Worm (Caenorhabditis elegans): ENCODE data around the gene cyk-1.

cyk-1 gene

DNA sequence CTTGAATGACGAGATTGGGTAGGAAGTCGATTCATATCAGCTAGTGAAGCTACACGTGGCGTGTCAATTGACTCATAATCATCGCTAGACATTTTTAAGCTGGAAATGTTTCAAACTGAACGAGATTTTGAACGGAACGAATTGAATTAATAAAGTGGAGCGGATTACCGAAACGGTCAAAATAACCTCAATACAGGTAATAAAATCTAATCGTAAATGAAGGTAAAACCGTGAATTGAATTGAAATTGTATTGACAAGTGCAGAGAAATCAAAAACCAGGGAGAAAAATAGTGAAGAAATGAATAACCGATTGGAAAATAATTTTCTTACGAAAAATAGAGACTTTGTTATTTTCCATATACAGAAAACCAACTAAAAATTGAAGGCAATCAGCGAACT lies at the start of gene cyk-1:
TSS of gene cyk-1 (minus strand) at position 101 of the 400 bp plus-strand sequence.
- TF ChIP-seq hrde-1 (tag; optimal IDR thresholded peaks at IDR 0.05; ENCODE audit: borderline replicate concordance) (no peak), let-607 (tag; optimal IDR thresholded peaks at IDR 0.05) (no peak), gei-17 (GFP tag; optimal IDR thresholded peaks at IDR 0.05) (no peak)

ce11 chrIII:7078737-7079136 lies 49.7 kb upstream of the cyk-1 start, which contains the start of gene ZK418.6:
ZK418.6 (minus strand) TSS chrIII:7078837.
- TF ChIP-seq F23B12.7 (tag; optimal IDR thresholded peaks at IDR 0.05; ENCODE audit: insufficient read depth) (no peak), bed-2 (GFP tag; IDR thresholded peaks at IDR 0.05) (no peak), K12H6.12 (tag; optimal IDR thresholded peaks at IDR 0.05) (no peak), nhr-80 (tag; optimal IDR thresholded peaks at IDR 0.05) (no peak), egl-44 (GFP tag; IDR thresholded peaks at IDR 0.05) (no peak), die-1 (tag; optimal IDR thresholded peaks at IDR 0.05) (no peak), ztf-3 (GFP tag; optimal IDR thresholded peaks at IDR 0.05) (no peak), let-607 (tag; optimal IDR thresholded peaks at IDR 0.05) (no peak), sdz-38 (tag; optimal IDR thresholded peaks at IDR 0.05) (no peak), gei-17 (GFP tag; optimal IDR thresholded peaks at IDR 0.05) (no peak), Y53F4B.3 (GFP tag; IDR thresholded peaks at IDR 0.05) (no peak), D2030.7 (GFP tag; IDR thresholded peaks at IDR 0.05) (no peak), F39B2.1 (GFP tag; IDR thresholded peaks at IDR 0.05) (no peak), dpl-1 (GFP tag; optimal IDR thresholded peaks at IDR 0.05) (no peak)

DNA sequence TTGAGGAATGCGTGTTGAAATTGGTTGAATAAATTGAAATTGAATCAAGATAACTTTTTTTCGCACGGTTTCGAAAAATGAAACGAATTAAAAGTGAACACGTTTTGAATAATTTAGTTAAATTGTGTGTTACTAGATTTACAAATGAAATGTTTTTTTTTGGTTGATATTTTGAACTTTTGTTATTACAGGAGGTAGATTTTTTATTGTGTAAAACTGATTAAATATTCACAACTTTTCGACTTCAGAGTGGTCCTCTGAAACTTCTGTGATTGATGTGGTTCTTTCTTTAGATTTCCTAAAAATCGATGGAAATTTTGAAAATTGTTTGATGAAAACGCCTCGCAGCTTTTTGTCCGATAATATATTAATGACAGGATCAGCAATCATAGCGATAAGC lies 47.4 kb upstream of the cyk-1 start, which contains the start of gene ZK418.13:
TSS of gene ZK418.13 (minus strand) at position 101 of the 400 bp plus-strand sequence.
- TF ChIP-seq lir-1 (GFP tag; conservative IDR thresholded peaks at IDR 0.05) (no peak), bed-1 (GFP tag; IDR thresholded peaks at IDR 0.05) (no peak), sdz-38 (tag; optimal IDR thresholded peaks at IDR 0.05) (no peak), snpc-3.4 (tag; optimal IDR thresholded peaks at IDR 0.05) (no peak), tbx-9 (tag; optimal IDR thresholded peaks at IDR 0.05; ENCODE audit: borderline replicate concordance) (no peak), F55B11.4 (tag; optimal IDR thresholded peaks at IDR 0.05; ENCODE audit: borderline replicate concordance, insufficient read depth) (no peak), B0336.3 (GFP tag; IDR thresholded peaks at IDR 0.05) (no peak), athp-1 (tag; optimal IDR thresholded peaks at IDR 0.05) (no peak), K11D2.4 (GFP tag; IDR thresholded peaks at IDR 0.05) (no peak), F37B4.10 (GFP tag; IDR thresholded peaks at IDR 0.05) (no peak), nhr-120 (GFP tag; IDR thresholded peaks at IDR 0.05) (no peak), ets-4 (GFP tag; optimal IDR thresholded peaks at IDR 0.05) (no peak)

- TF ChIP-seq Y53F4B.3 (GFP tag; IDR thresholded peaks at IDR 0.05) (no peak), hrde-1 (tag; optimal IDR thresholded peaks at IDR 0.05; ENCODE audit: borderline replicate concordance) (no peak), mcd-1 (GFP tag; IDR thresholded peaks at IDR 0.05) (peak; percentile 91), F23B12.7 (tag; optimal IDR thresholded peaks at IDR 0.05; ENCODE audit: insufficient read depth) (no peak), lin-54 (GFP tag; optimal IDR thresholded peaks at IDR 0.05) (peak; percentile 88), zim-3 (tag; optimal IDR thresholded peaks at IDR 0.05) (no peak), cebp-1 (GFP tag; IDR thresholded peaks at IDR 0.05) (no peak), cebp-1 (tag; optimal IDR thresholded peaks at IDR 0.05) (no peak), ztf-25 (GFP tag; IDR thresholded peaks at IDR 0.05) (no peak), nfyb-1 (GFP tag; IDR thresholded peaks at IDR 0.05) (no peak), madf-10 (tag; optimal IDR thresholded peaks at IDR 0.05) (no peak), F33H1.4 (GFP tag; IDR thresholded peaks at IDR 0.05) (no peak), B0336.3 (GFP tag; IDR thresholded peaks at IDR 0.05) (no peak), lin-35 (GFP tag; optimal IDR thresholded peaks at IDR 0.05) (peak; percentile 8 to 86 (median 49)), B0019.2 (GFP tag; conservative IDR thresholded peaks at IDR 0.05) (no peak), F37B4.10 (GFP tag; IDR thresholded peaks at IDR 0.05) (no peak), ztf-28 (GFP tag; IDR thresholded peaks at IDR 0.05) (no peak), hmg-20 (GFP tag; IDR thresholded peaks at IDR 0.05) (no peak), dpl-1 (GFP tag; optimal IDR thresholded peaks at IDR 0.05) (peak; percentile 70), F55B11.4 (tag; optimal IDR thresholded peaks at IDR 0.05; ENCODE audit: borderline replicate concordance, insufficient read depth) (no peak), efl-1 (GFP tag; optimal IDR thresholded peaks at IDR 0.05) (peak; percentile 77), sdz-38 (tag; optimal IDR thresholded peaks at IDR 0.05) (no peak), snpc-1.3 (tag; optimal IDR thresholded peaks at IDR 0.05; ENCODE audit: insufficient read depth) (no peak)
Observed at ce11 chrIII:7073801-7074386, 44.9 kb upstream of the cyk-1 start, which contains the start of gene ZK418.5. ZK418.5 (minus strand) TSS chrIII:7073851.

Measured in whole organism, young adult.